Fruit fly (Drosophila melanogaster) whole organism, prepupa: ENCODE results near the gene CG5382.
A peak's percentile ranks its signal among the peaks of the same experiment; 100 is the strongest.

Source experiments
- CG10631 ChIP-seq: fragments of 200-800 bp; sonication (Bioruptor generic); optimal IDR thresholded peaks from 2 replicates; lab custom pipeline; 2016; ENCODE audit warnings: missing biosample characterization, missing genetic modification characterization
- CG10669 ChIP-seq: fragments of 200-800 bp; sonication (Bioruptor generic); optimal IDR thresholded peaks from 3 replicates; lab custom pipeline; 2018; ENCODE audit warnings: missing biosample characterization, mild to moderate bottlenecking, missing genetic modification characterization, moderate library complexity
- CG11762 ChIP-seq: fragments of 200-800 bp; sonication (Bioruptor generic); optimal IDR thresholded peaks from 3 replicates; lab custom pipeline; 2016; ENCODE audit warnings: missing biosample characterization, missing genetic modification characterization; ENCODE audit not compliant: insufficient read depth
- CG15336 ChIP-seq: fragments of 200-800 bp; sonication (Bioruptor generic); IDR thresholded peaks from 2 replicates; pipeline ENCODE4 v1.3.6; 2022; ENCODE audit warnings: missing biosample characterization, missing genetic modification characterization
- CG16779 ChIP-seq: fragments of 200-800 bp; sonication (Bioruptor generic); optimal IDR thresholded peaks from 3 replicates; lab custom pipeline; 2017; ENCODE audit warnings: missing biosample characterization, mild to moderate bottlenecking, missing genetic modification characterization
- CG31627 ChIP-seq: fragments of 200-800 bp; sonication (Bioruptor generic); optimal IDR thresholded peaks from 3 replicates; lab custom pipeline; 2016; ENCODE audit warnings: missing biosample characterization, missing genetic modification characterization
- CG32006 ChIP-seq: fragments of 200-800 bp; sonication (Bioruptor generic); optimal IDR thresholded peaks from 3 replicates; lab custom pipeline; 2017; ENCODE audit warnings: missing biosample characterization, mild to moderate bottlenecking, missing genetic modification characterization
- CG3919 ChIP-seq: fragments of 200-800 bp; sonication (Bioruptor generic); optimal IDR thresholded peaks from 3 replicates; lab custom pipeline; 2016; ENCODE audit warnings: missing biosample characterization, missing genetic modification characterization
- CG4318 ChIP-seq: fragments of 200-800 bp; sonication (Bioruptor generic); optimal IDR thresholded peaks from 3 replicates; lab custom pipeline; 2017; ENCODE audit warnings: missing biosample characterization, mild to moderate bottlenecking, missing genetic modification characterization
- CG6163 ChIP-seq: fragments of 200-800 bp; sonication (Bioruptor generic); IDR thresholded peaks from 3 replicates; pipeline ENCODE4 v1.3.6; 2022; ENCODE audit warnings: missing biosample characterization, missing genetic modification characterization
- CG6276 ChIP-seq: fragments of 200-800 bp; sonication (Bioruptor generic); optimal IDR thresholded peaks from 2 replicates; lab custom pipeline; 2017; ENCODE audit warnings: missing biosample characterization, mild to moderate bottlenecking, missing genetic modification characterization
- CG6792 ChIP-seq: fragments of 200-800 bp; sonication (Bioruptor generic); optimal IDR thresholded peaks from 3 replicates; lab custom pipeline; 2016; ENCODE audit warnings: missing biosample characterization, missing genetic modification characterization
- CG7368 ChIP-seq: fragments of 200-800 bp; sonication (Bioruptor generic); optimal IDR thresholded peaks from 3 replicates; lab custom pipeline; 2016; ENCODE audit warnings: missing biosample characterization, missing genetic modification characterization
- CG8319 ChIP-seq: fragments of 200-800 bp; sonication (Bioruptor generic); optimal IDR thresholded peaks from 3 replicates; lab custom pipeline; 2016; ENCODE audit warnings: missing biosample characterization, missing genetic modification characterization
- Eip75B ChIP-seq: fragments of 200-800 bp; sonication (Bioruptor generic); optimal IDR thresholded peaks from 3 replicates; lab custom pipeline; 2016; ENCODE audit warnings: missing biosample characterization, missing genetic modification characterization
- Eip78C ChIP-seq: fragments of 200-800 bp; sonication (Bioruptor generic); peaks from one replicate; lab custom pipeline; 2016; ENCODE audit warnings: missing biosample characterization, missing genetic modification characterization
- Eip93F ChIP-seq: fragments of 200-800 bp; sonication (Bioruptor generic); optimal IDR thresholded peaks from 2 replicates; lab custom pipeline; 2016; ENCODE audit warnings: missing biosample characterization, mild to moderate bottlenecking, missing genetic modification characterization
- Gug ChIP-seq: fragments of 200-800 bp; sonication (Bioruptor generic); IDR thresholded peaks from 2 replicates; pipeline ENCODE4 v1.3.6; 2022; ENCODE audit warnings: missing biosample characterization, missing genetic modification characterization
- Hr39 ChIP-seq: fragments of 200-800 bp; sonication (Bioruptor generic); optimal IDR thresholded peaks from 2 replicates; lab custom pipeline; 2016; ENCODE audit warnings: missing biosample characterization, missing genetic modification characterization
- Hr4 ChIP-seq: fragments of 200-800 bp; sonication (Bioruptor generic); optimal IDR thresholded peaks from 3 replicates; lab custom pipeline; 2016; ENCODE audit warnings: missing biosample characterization, missing genetic modification characterization
- OdsH ChIP-seq: fragments of 200-800 bp; sonication (Bioruptor generic); optimal IDR thresholded peaks from 3 replicates; lab custom pipeline; 2016; ENCODE audit warnings: missing biosample characterization, missing genetic modification characterization
- Smox ChIP-seq: fragments of 200-800 bp; sonication (Bioruptor generic); optimal IDR thresholded peaks from 3 replicates; lab custom pipeline; 2016; ENCODE audit warnings: missing biosample characterization, missing genetic modification characterization
- Sox102F ChIP-seq: fragments of 200-800 bp; sonication (Bioruptor generic); optimal IDR thresholded peaks from 2 replicates; lab custom pipeline; 2016; ENCODE audit warnings: missing biosample characterization, mild to moderate bottlenecking, missing genetic modification characterization
- Sox14 ChIP-seq: fragments of 200-800 bp; sonication (Bioruptor generic); optimal IDR thresholded peaks from 3 replicates; lab custom pipeline; 2016; ENCODE audit warnings: missing biosample characterization, missing genetic modification characterization
- Sox15 ChIP-seq: fragments of 200-800 bp; sonication (Bioruptor generic); optimal IDR thresholded peaks from 3 replicates; lab custom pipeline; 2016; ENCODE audit warnings: missing biosample characterization, missing genetic modification characterization
- achi ChIP-seq: fragments of 200-800 bp; sonication (Bioruptor generic); optimal IDR thresholded peaks from 3 replicates; lab custom pipeline; 2016; ENCODE audit warnings: missing biosample characterization, missing genetic modification characterization
- acj6 ChIP-seq: fragments of 200-800 bp; sonication (Bioruptor generic); optimal IDR thresholded peaks from 3 replicates; lab custom pipeline; 2016; ENCODE audit warnings: missing biosample characterization, missing genetic modification characterization
- dac ChIP-seq: fragments of 200-800 bp; sonication (Bioruptor generic); optimal IDR thresholded peaks from 2 replicates; lab custom pipeline; 2017; ENCODE audit warnings: missing biosample characterization, mild to moderate bottlenecking, missing genetic modification characterization
- dsx ChIP-seq: fragments of 200-800 bp; optimal IDR thresholded peaks from 3 replicates; lab custom pipeline; 2019; ENCODE audit warnings: missing biosample characterization, mild to moderate bottlenecking, missing genetic modification characterization, moderate library complexity; ENCODE audit not compliant: poor library complexity, severe bottlenecking
- eg ChIP-seq: fragments of 200-800 bp; sonication (Bioruptor generic); IDR thresholded peaks from 3 replicates; pipeline ENCODE4 v1.3.6; 2022; ENCODE audit warnings: missing biosample characterization, missing genetic modification characterization
- esn ChIP-seq: fragments of 200-800 bp; sonication (Bioruptor generic); optimal IDR thresholded peaks from 2 replicates; lab custom pipeline; 2016; ENCODE audit warnings: missing biosample characterization, mild to moderate bottlenecking, missing genetic modification characterization, moderate library complexity
- fd85E ChIP-seq: fragments of 200-800 bp; sonication (Bioruptor generic); optimal IDR thresholded peaks from 3 replicates; lab custom pipeline; 2016; ENCODE audit warnings: missing biosample characterization, missing genetic modification characterization
- net ChIP-seq: fragments of 200-800 bp; sonication (Bioruptor generic); optimal IDR thresholded peaks from 3 replicates; lab custom pipeline; 2016; ENCODE audit warnings: missing biosample characterization, missing genetic modification characterization
- pdm3 ChIP-seq: fragments of 200-800 bp; sonication (Bioruptor generic); optimal IDR thresholded peaks from 3 replicates; lab custom pipeline; 2016; ENCODE audit warnings: missing biosample characterization, missing genetic modification characterization
- salr ChIP-seq, 2 experiments: fragments of 200-800 bp; sonication (Bioruptor generic); optimal IDR thresholded peaks; 3 replicates each; lab custom pipeline; 2016 to 2018; ENCODE audit warnings: missing biosample characterization in 2 of 2, missing genetic modification characterization in 2 of 2, mild to moderate bottlenecking in 1 of 2
- ss ChIP-seq, 2 experiments: fragments of 200-800 bp; sonication (Bioruptor generic); optimal IDR thresholded peaks; 2 replicates in 1 of 2; 3 replicates in 1 of 2; lab custom pipeline; 2017 to 2018; ENCODE audit warnings: mild to moderate bottlenecking in 2 of 2, missing biosample characterization in 2 of 2, missing genetic modification characterization in 2 of 2, moderate library complexity in 1 of 2
- vri ChIP-seq: fragments of 200-800 bp; sonication (Bioruptor generic); optimal IDR thresholded peaks from 3 replicates; lab custom pipeline; 2016; ENCODE audit warnings: missing biosample characterization, mild to moderate bottlenecking, missing genetic modification characterization

CG5382 gene

dm6 chr3R:22339510-22339909 lies 26.3 kb downstream of the CG5382 start (continued):
- TF ChIP-seq achi (GFP tag; lab: Kevin White, UChicago) (peak; percentile 62), CG10631 (GFP tag; lab: Kevin White, UChicago) (peak; percentile 66), pdm3 (GFP tag; lab: Kevin White, UChicago) (peak; percentile 64), eg (GFP tag; lab: Robert Waterston, UW) (peak; percentile 56; the same call in 2 of the 3 replicates), CG4318 (GFP tag; lab: Kevin White, UChicago) (no peak), Sox15 (GFP tag; lab: Kevin White, UChicago) (peak; percentile 54), Smox (peak; percentile 59), CG10669 (GFP tag; lab: Kevin White, UChicago) (peak; percentile 72), net (peak; percentile 65), CG16779 (tag; lab: Kevin White, UChicago) (peak; percentile 25), acj6 (GFP tag; lab: Kevin White, UChicago) (peak; percentile 66), CG32006 (GFP tag; lab: Kevin White, UChicago) (peak; percentile 56), Hr39 (peak; percentile 62), Sox102F (GFP tag; lab: Kevin White, UChicago) (peak; percentile 57), esn (GFP tag; lab: Kevin White, UChicago) (peak; percentile 59), vri (GFP tag; lab: Kevin White, UChicago) (peak; percentile 30), CG6792 (peak; percentile 63), OdsH (GFP tag; lab: Kevin White, UChicago) (peak; percentile 64), Gug (GFP tag; lab: Robert Waterston, UW) (0 out of 2 replicates have a peak, but pooled peaks have one; percentile 12), dsx (GFP tag; lab: Kevin White, UChicago) (peak; percentile 68), CG31627 (peak; percentile 63), salr (GFP tag; optimal IDR thresholded peaks at IDR 0.05; lab: Kevin White, UChicago) (peak; percentile 29 to 65), CG6163 (GFP tag; lab: Robert Waterston, UW) (peak; percentile 79), Eip75B (peak; percentile 68), dac (GFP tag; lab: Kevin White, UChicago) (no peak), fd85E (GFP tag; lab: Kevin White, UChicago) (peak; percentile 5), CG11762 (GFP tag; lab: Kevin White, UChicago) (peak; percentile 34)
- TF ChIP-seq, all 60 proteins: peak for 52

dm6 chr3R:22334050-22334449 lies 31.7 kb downstream of the CG5382 start, which contains the start of gene CG5391:
Gene CG5391, minus strand, starts transcription at chr3R:22334150.
- TF ChIP-seq Eip78C (GFP tag; lab: Kevin White, UChicago) (no peak), Eip93F (GFP tag; lab: Kevin White, UChicago) (no peak), CG10631 (GFP tag; lab: Kevin White, UChicago) (no peak), CG7368 (GFP tag; lab: Kevin White, UChicago) (no peak), CG3919 (no peak), Hr4 (GFP tag; lab: Kevin White, UChicago) (no peak), CG16779 (tag; lab: Kevin White, UChicago) (no peak), Sox102F (GFP tag; lab: Kevin White, UChicago) (no peak)
- TF ChIP-seq, all 60 proteins: peak for 0

dm6 chr3R:22331691-22332090 lies 34.1 kb downstream of the CG5382 start, which contains the start of gene CG13862:
Gene CG13862, plus strand, starts transcription at chr3R:22331991.
- TF ChIP-seq ss (GFP tag; optimal IDR thresholded peaks at IDR 0.05; lab: Kevin White, UChicago) (no peak), Sox14 (GFP tag; lab: Kevin White, UChicago) (no peak)

dm6 chr3R:22330512-22331119 lies 35.2 kb downstream of the CG5382 start, which contains the start of gene CG33721:
Gene CG33721, plus strand, starts transcription at chr3R:22331069.
- TF ChIP-seq CG15336 (GFP tag; lab: Robert Waterston, UW) (no peak), salr (GFP tag; optimal IDR thresholded peaks at IDR 0.05; lab: Kevin White, UChicago) (no peak), CG31627 (no peak), CG6276 (GFP tag; lab: Kevin White, UChicago) (no peak), Eip78C (GFP tag; lab: Kevin White, UChicago) (peak; percentile 1), CG8319 (GFP tag; lab: Kevin White, UChicago) (no peak)
- TF ChIP-seq, all 60 proteins: peak for 1
